Worm (Caenorhabditis elegans): Measurements from ENCODE around the gene F57G8.7.

Gene F57G8.7

ce11 chrV:16354675-16355074 is 25.7 kb downstream of the F57G8.7 start (continued):
- no peak for TF ChIP-seq aly-2 (tag; optimal IDR thresholded peaks at IDR 0.05)
- TF ChIP-seq egl-13 (tag; optimal IDR thresholded peaks at IDR 0.05): no peak
- no peak for TF ChIP-seq nhr-76 (tag; optimal IDR thresholded peaks at IDR 0.05)
- no peak for TF ChIP-seq lin-13 (GFP tag; optimal IDR thresholded peaks at IDR 0.05)
- TF ChIP-seq ztf-11 (tag; optimal IDR thresholded peaks at IDR 0.05): no peak
- peak; percentile 40 for TF ChIP-seq mep-1 (tag; optimal IDR thresholded peaks at IDR 0.05)
- TF ChIP-seq unc-130 (tag; optimal IDR thresholded peaks at IDR 0.05): no peak
- peak in 1 of 6 experiments; percentile 31 for TF ChIP-seq elt-3 (tag; optimal IDR thresholded peaks at IDR 0.05)
- no peak for TF ChIP-seq nhr-11 (tag; optimal IDR thresholded peaks at IDR 0.05)
- no peak for TF ChIP-seq grh-1 (GFP tag; IDR thresholded peaks at IDR 0.05)
- TF ChIP-seq alr-1 (tag; optimal IDR thresholded peaks at IDR 0.05; ENCODE audit: borderline replicate concordance): no peak
- no peak for TF ChIP-seq unc-62 (GFP tag; optimal IDR thresholded peaks at IDR 0.05)
- TF ChIP-seq lin-14 (GFP tag; optimal IDR thresholded peaks at IDR 0.05): peak; percentile 52
- no peak for TF ChIP-seq vab-15 (tag; optimal IDR thresholded peaks at IDR 0.05)
- no peak for TF ChIP-seq lin-39 (tag; optimal IDR thresholded peaks at IDR 0.05)
- no peak for TF ChIP-seq fkh-4 (tag; optimal IDR thresholded peaks at IDR 0.05; ENCODE audit: borderline replicate concordance)
- no peak for TF ChIP-seq mab-9 (GFP tag; IDR thresholded peaks at IDR 0.05)
- TF ChIP-seq pax-3 (tag; optimal IDR thresholded peaks at IDR 0.05): no peak
- TF ChIP-seq tlp-1 (tag; optimal IDR thresholded peaks at IDR 0.05): no peak
- TF ChIP-seq nhr-84 (tag; optimal IDR thresholded peaks at IDR 0.05): no peak
- no peak for TF ChIP-seq dsc-1 (tag; optimal IDR thresholded peaks at IDR 0.05)
- no peak for TF ChIP-seq egl-27 (tag; optimal IDR thresholded peaks at IDR 0.05)
- TF ChIP-seq tbx-2 (tag; optimal IDR thresholded peaks at IDR 0.05): no peak
- TF ChIP-seq mdl-1 (tag; optimal IDR thresholded peaks at IDR 0.05): no peak
- no peak for TF ChIP-seq pqm-1 (tag; optimal IDR thresholded peaks at IDR 0.05)
- no peak for TF ChIP-seq ets-5 (GFP tag; IDR thresholded peaks at IDR 0.05)
- no peak for TF ChIP-seq elt-2 (tag; optimal IDR thresholded peaks at IDR 0.05)
- no peak for TF ChIP-seq ceh-82 (tag; optimal IDR thresholded peaks at IDR 0.05)
- TF ChIP-seq rnt-1 (tag; optimal IDR thresholded peaks at IDR 0.05): no peak
- TF ChIP-seq efl-3 (GFP tag; optimal IDR thresholded peaks at IDR 0.05): no peak
- no peak for TF ChIP-seq sox-4 (tag; optimal IDR thresholded peaks at IDR 0.05)
- TF ChIP-seq nhr-47 (tag; optimal IDR thresholded peaks at IDR 0.05): no peak
- no peak for TF ChIP-seq ceh-88 (GFP tag; IDR thresholded peaks at IDR 0.05)
- no peak for TF ChIP-seq unc-86 (tag; optimal IDR thresholded peaks at IDR 0.05)
- no peak for TF ChIP-seq hpl-2 (GFP tag; optimal IDR thresholded peaks at IDR 0.05)
- TF ChIP-seq ztf-4 (tag; optimal IDR thresholded peaks at IDR 0.05): no peak
- no peak for TF ChIP-seq ama-1 (optimal IDR thresholded peaks at IDR 0.05)
- TF ChIP-seq ceh-63 (GFP tag; optimal IDR thresholded peaks at IDR 0.05): no peak
- TF ChIP-seq lin-15B (tag; optimal IDR thresholded peaks at IDR 0.05): no peak
- no peak for TF ChIP-seq C34B4.2 (tag; optimal IDR thresholded peaks at IDR 0.05)
- no peak for TF ChIP-seq ces-1 (GFP tag; optimal IDR thresholded peaks at IDR 0.05)
- TF ChIP-seq nhr-20 (tag; optimal IDR thresholded peaks at IDR 0.05): no peak
- TF ChIP-seq nhr-71 (tag; optimal IDR thresholded peaks at IDR 0.05): no peak
- TF ChIP-seq fkh-10 (GFP tag; optimal IDR thresholded peaks at IDR 0.05): no peak
- TF ChIP-seq irx-1 (tag; optimal IDR thresholded peaks at IDR 0.05): no peak
- no peak for TF ChIP-seq nhr-28 (tag; optimal IDR thresholded peaks at IDR 0.05)
- TF ChIP-seq blmp-1 (tag; optimal IDR thresholded peaks at IDR 0.05): peak; percentile 55
- TF ChIP-seq jun-1 (tag; optimal IDR thresholded peaks at IDR 0.05): no peak
- TF ChIP-seq unc-30 (tag; optimal IDR thresholded peaks at IDR 0.05): no peak
- no peak for TF ChIP-seq snpc-4 (tag; optimal IDR thresholded peaks at IDR 0.05)
- TF ChIP-seq Y116A8C.19 (tag; optimal IDR thresholded peaks at IDR 0.05; ENCODE audit: borderline replicate concordance): no peak
- peak; percentile 44 for TF ChIP-seq skn-1 (tag; optimal IDR thresholded peaks at IDR 0.05)
- TF ChIP-seq ceh-90 (tag; optimal IDR thresholded peaks at IDR 0.05): no peak
- peak; percentile 18 for TF ChIP-seq nhr-85 (tag)
- TF ChIP-seq nhr-19 (GFP tag; conservative IDR thresholded peaks at IDR 0.05): no peak

All from whole organism, L1 larva.